Fruit fly (Drosophila melanogaster) whole organism, embryonic: Measurements from ENCODE around the gene RhoGAP93B.

Source experiments
- Abd-B ChIP-seq: fragments of 200-800 bp; sonication (Bioruptor generic); optimal IDR thresholded peaks from 2 replicates; lab custom pipeline; 2018; ENCODE audit warnings: missing biosample characterization, mild to moderate bottlenecking, missing genetic modification characterization, moderate library complexity
- Ada2b ChIP-seq: fragments of 200-800 bp; sonication (Bioruptor generic); IDR thresholded peaks from 2 replicates; pipeline ENCODE4 v1.3.6; 2022; ENCODE audit warnings: missing biosample characterization, missing genetic modification characterization
- Adf1 ChIP-seq: fragments of 200-800 bp; sonication (Bioruptor generic); IDR thresholded peaks from 2 replicates; pipeline ENCODE4 v1.3.6; 2022; ENCODE audit warnings: missing biosample characterization, missing genetic modification characterization
- B-H1 ChIP-seq: fragments of 200-800 bp; sonication (Bioruptor generic); IDR thresholded peaks from 3 replicates; pipeline ENCODE4 v1.3.6; 2022; ENCODE audit warnings: missing biosample characterization, missing genetic modification characterization
- Bgb ChIP-seq: fragments of 200-800 bp; sonication (Bioruptor generic); IDR thresholded peaks from 2 replicates; pipeline ENCODE4 v1.3.6; 2022; ENCODE audit warnings: missing biosample characterization, missing genetic modification characterization; ENCODE audit not compliant: partially characterized antibody
- CG11696 ChIP-seq: fragments of 200-800 bp; sonication (Bioruptor generic); IDR thresholded peaks from 2 replicates; pipeline ENCODE4 v1.3.6; 2022; ENCODE audit warnings: missing biosample characterization, missing genetic modification characterization
- CG12744 ChIP-seq: fragments of 200-800 bp; sonication (Bioruptor generic); optimal IDR thresholded peaks from 2 replicates; lab custom pipeline; 2016; ENCODE audit warnings: missing biosample characterization, missing genetic modification characterization
- CG14860 ChIP-seq: fragments of 200-800 bp; sonication (Bioruptor generic); IDR thresholded peaks from 3 replicates; pipeline ENCODE4 v1.3.6; 2022; ENCODE audit warnings: missing biosample characterization, missing genetic modification characterization; ENCODE audit not compliant: partially characterized antibody
- CG15479 ChIP-seq: fragments of 200-800 bp; sonication (Bioruptor generic); optimal IDR thresholded peaks from 3 replicates; lab custom pipeline; 2019; ENCODE audit warnings: missing biosample characterization, mild to moderate bottlenecking, missing genetic modification characterization, moderate library complexity
- CG16863 ChIP-seq: fragments of 200-800 bp; sonication (Bioruptor generic); optimal IDR thresholded peaks from 3 replicates; lab custom pipeline; 2016; ENCODE audit warnings: missing biosample characterization, missing genetic modification characterization
- CG17359 ChIP-seq: fragments of 200-800 bp; sonication (Bioruptor generic); optimal IDR thresholded peaks from 3 replicates; lab custom pipeline; 2018; ENCODE audit warnings: missing biosample characterization, mild to moderate bottlenecking, missing genetic modification characterization, moderate library complexity
- CG2129 ChIP-seq: fragments of 200-800 bp; sonication (Bioruptor generic); IDR thresholded peaks from 2 replicates; pipeline ENCODE4 v1.3.6; 2022; ENCODE audit warnings: missing biosample characterization, missing genetic modification characterization; ENCODE audit not compliant: partially characterized antibody
- CG2712 ChIP-seq: fragments of 200-800 bp; optimal IDR thresholded peaks from 3 replicates; lab custom pipeline; 2019; ENCODE audit warnings: missing biosample characterization, mild to moderate bottlenecking, missing genetic modification characterization, moderate library complexity
- CG3065 ChIP-seq: fragments of 200-800 bp; sonication (Bioruptor generic); optimal IDR thresholded peaks from 2 replicates; lab custom pipeline; 2016; ENCODE audit warnings: missing biosample characterization, missing genetic modification characterization
- CG4424 ChIP-seq: fragments of 200-800 bp; sonication (Bioruptor generic); optimal IDR thresholded peaks from 3 replicates; lab custom pipeline; 2016; ENCODE audit warnings: missing biosample characterization, missing genetic modification characterization
- CG4617 ChIP-seq: fragments of 200-800 bp; sonication (Bioruptor generic); optimal IDR thresholded peaks from 3 replicates; lab custom pipeline; 2016; ENCODE audit warnings: missing biosample characterization, missing genetic modification characterization, borderline replicate concordance
- CG5245 ChIP-seq: fragments of 200-800 bp; sonication (Bioruptor generic); optimal IDR thresholded peaks from 3 replicates; lab custom pipeline; 2016; ENCODE audit warnings: missing biosample characterization, missing genetic modification characterization
- CG6765 ChIP-seq: fragments of 200-800 bp; sonication (Bioruptor generic); optimal IDR thresholded peaks from 3 replicates; lab custom pipeline; 2017; ENCODE audit warnings: missing biosample characterization, mild to moderate bottlenecking, missing genetic modification characterization
- CG6854 ChIP-seq: fragments of 200-800 bp; sonication (Bioruptor generic); optimal IDR thresholded peaks from 3 replicates; lab custom pipeline; 2017; ENCODE audit warnings: missing biosample characterization, mild to moderate bottlenecking, missing genetic modification characterization
- CHES-1-like ChIP-seq: fragments of 200-800 bp; sonication (Bioruptor generic); optimal IDR thresholded peaks from 2 replicates; lab custom pipeline; 2016; ENCODE audit warnings: missing biosample characterization, missing genetic modification characterization
- CTCF ChIP-seq: fragments of 200-800 bp; sonication (Bioruptor generic); optimal IDR thresholded peaks from 2 replicates; lab custom pipeline; 2017; ENCODE audit warnings: missing biosample characterization, mild to moderate bottlenecking, missing genetic modification characterization, moderate library complexity
- D19A ChIP-seq: fragments of 200-800 bp; optimal IDR thresholded peaks from 3 replicates; lab custom pipeline; 2019; ENCODE audit warnings: missing biosample characterization, mild to moderate bottlenecking, missing genetic modification characterization, moderate library complexity
- Dip3 ChIP-seq: fragments of 200-800 bp; sonication (Bioruptor generic); optimal IDR thresholded peaks from 3 replicates; lab custom pipeline; 2016; ENCODE audit warnings: missing biosample characterization, missing genetic modification characterization
- Eip74EF ChIP-seq, 2 experiments: fragments of 200-800 bp in 1 of 2; fragments of >200 bp in 1 of 2; sonication (Bioruptor generic) in 1 of 2; optimal IDR thresholded peaks; 2 replicates each; lab custom pipeline; 2017 to 2019; ENCODE audit warnings: missing biosample characterization in 2 of 2, missing genetic modification characterization in 2 of 2, mild to moderate bottlenecking in 1 of 2, moderate library complexity in 1 of 2
- Hr78 ChIP-seq, 2 experiments: fragments of 200-800 bp in 1 of 2; fragments of >200 bp in 1 of 2; sonication (Bioruptor generic) in 1 of 2; optimal IDR thresholded peaks; 2 replicates each; lab custom pipeline; 2017 to 2019; ENCODE audit warnings: missing biosample characterization in 2 of 2, missing genetic modification characterization in 2 of 2, mild to moderate bottlenecking in 1 of 2, moderate library complexity in 1 of 2
- Kr ChIP-seq: fragments of 200-800 bp; sonication (Bioruptor generic); optimal IDR thresholded peaks from 2 replicates; lab custom pipeline; 2017; ENCODE audit warnings: missing biosample characterization, mild to moderate bottlenecking, missing genetic modification characterization
- Lhr ChIP-seq: fragments of 200-800 bp; sonication (Bioruptor generic); optimal IDR thresholded peaks from 3 replicates; lab custom pipeline; 2017; ENCODE audit warnings: mild to moderate bottlenecking, missing biosample characterization, missing genetic modification reagents, missing genetic modification characterization
- MESR4 ChIP-seq: fragments of 200-800 bp; sonication (Bioruptor generic); optimal IDR thresholded peaks from 2 replicates; lab custom pipeline; 2018; ENCODE audit warnings: missing biosample characterization, mild to moderate bottlenecking, missing genetic modification characterization, moderate library complexity
- Nf-YC ChIP-seq: fragments of 200-800 bp; optimal IDR thresholded peaks from 3 replicates; lab custom pipeline; 2019; ENCODE audit warnings: missing biosample characterization, mild to moderate bottlenecking, missing genetic modification characterization, moderate library complexity
- NfI ChIP-seq: fragments of 200-800 bp; sonication (Bioruptor generic); optimal IDR thresholded peaks from 3 replicates; lab custom pipeline; 2018; ENCODE audit warnings: missing biosample characterization, mild to moderate bottlenecking, missing genetic modification characterization, moderate library complexity
- caup ChIP-seq: fragments of 200-800 bp; sonication (Bioruptor generic); optimal IDR thresholded peaks from 3 replicates; lab custom pipeline; 2017; ENCODE audit warnings: missing biosample characterization, mild to moderate bottlenecking, missing genetic modification characterization, moderate library complexity; ENCODE audit not compliant: severe bottlenecking
- chinmo ChIP-seq: fragments of 200-800 bp; sonication (Bioruptor generic); IDR thresholded peaks from 4 replicates; pipeline ENCODE4 v1.3.6; 2022; ENCODE audit warnings: missing biosample characterization, missing genetic modification characterization; ENCODE audit not compliant: partially characterized antibody
- cwo ChIP-seq: fragments of 200-800 bp; sonication (Bioruptor generic); optimal IDR thresholded peaks from 3 replicates; lab custom pipeline; 2017; ENCODE audit warnings: missing biosample characterization, missing genetic modification characterization, mild to moderate bottlenecking, moderate library complexity, missing genetic modification reagents
- en ChIP-seq: fragments of 200-800 bp; sonication (Bioruptor generic); optimal IDR thresholded peaks from 2 replicates; lab custom pipeline; 2016; ENCODE audit warnings: missing biosample characterization, missing genetic modification characterization
- ftz-f1 ChIP-seq: fragments of 200-800 bp; sonication (Bioruptor generic); optimal IDR thresholded peaks from 2 replicates; lab custom pipeline; 2016; ENCODE audit warnings: missing biosample characterization, missing genetic modification characterization
- ham ChIP-seq: fragments of 200-800 bp; sonication (Bioruptor generic); IDR thresholded peaks from 2 replicates; pipeline ENCODE4 v1.3.6; 2022; ENCODE audit warnings: missing biosample characterization, missing genetic modification characterization
- lilli ChIP-seq: fragments of 200-800 bp; sonication (Bioruptor generic); optimal IDR thresholded peaks from 3 replicates; lab custom pipeline; 2016; ENCODE audit warnings: missing biosample characterization, missing genetic modification characterization
- lmd ChIP-seq: fragments of 200-800 bp; sonication (Bioruptor generic); IDR thresholded peaks from 2 replicates; pipeline ENCODE4 v1.3.6; 2022; ENCODE audit warnings: missing biosample characterization, missing genetic modification characterization
- lola ChIP-seq, 3 experiments: fragments of >200 bp in 2 of 3; fragments of 200-800 bp in 1 of 3; sonication (Bioruptor generic) in 1 of 3; optimal IDR thresholded peaks; 2 replicates each; lab custom pipeline; 2017 to 2019; ENCODE audit warnings: missing biosample characterization in 3 of 3, missing genetic modification characterization in 3 of 3, mild to moderate bottlenecking in 1 of 3, moderate library complexity in 1 of 3
- nerfin-1 ChIP-seq: fragments of 200-800 bp; sonication (Bioruptor generic); optimal IDR thresholded peaks from 3 replicates; lab custom pipeline; 2019; ENCODE audit warnings: missing biosample characterization, mild to moderate bottlenecking, missing genetic modification characterization, moderate library complexity
- pb ChIP-seq: fragments of 200-800 bp; sonication (Bioruptor generic); optimal IDR thresholded peaks from 3 replicates; lab custom pipeline; 2016; ENCODE audit warnings: missing biosample characterization, missing genetic modification characterization
- pfk ChIP-seq: fragments of 200-800 bp; sonication (Bioruptor generic); optimal IDR thresholded peaks from 2 replicates; lab custom pipeline; 2018; ENCODE audit warnings: missing biosample characterization, mild to moderate bottlenecking, missing genetic modification characterization, moderate library complexity
- pnt ChIP-seq: fragments of 200-800 bp; sonication (Bioruptor generic); optimal IDR thresholded peaks from 3 replicates; lab custom pipeline; 2016; ENCODE audit warnings: missing biosample characterization, missing genetic modification characterization
- repo ChIP-seq: fragments of 200-800 bp; sonication (Bioruptor generic); optimal IDR thresholded peaks from 2 replicates; lab custom pipeline; 2016; ENCODE audit warnings: missing biosample characterization, missing genetic modification characterization
- rib ChIP-seq: fragments of 200-800 bp; sonication (Bioruptor generic); IDR thresholded peaks from 2 replicates; pipeline ENCODE4 v1.3.6; 2022; ENCODE audit warnings: missing biosample characterization, missing genetic modification characterization
- shn ChIP-seq: fragments of 200-800 bp; sonication (Bioruptor generic); optimal IDR thresholded peaks from 3 replicates; lab custom pipeline; 2016; ENCODE audit warnings: missing biosample characterization, missing genetic modification characterization
- tap ChIP-seq: fragments of 200-800 bp; optimal IDR thresholded peaks from 3 replicates; lab custom pipeline; 2019; ENCODE audit warnings: missing biosample characterization, mild to moderate bottlenecking, missing genetic modification characterization, moderate library complexity
- tx ChIP-seq: fragments of 200-800 bp; sonication (Bioruptor generic); optimal IDR thresholded peaks from 2 replicates; lab custom pipeline; 2016; ENCODE audit warnings: missing biosample characterization, missing genetic modification characterization

The RhoGAP93B gene

dm6 chr3R:21065010-21065695 is 32.5 kb downstream of the RhoGAP93B start, which contains the start of gene AnxB9 (continued):
- TF ChIP-seq D19A (tag; lab: Kevin White, UChicago) (peak; percentile 4), CG14860 (GFP tag; lab: Robert Waterston, UW) (no peak; the same call in 1 of the 3 replicates), caup (GFP tag; lab: Kevin White, UChicago) (peak; percentile 60), lola (GFP tag; optimal IDR thresholded peaks at IDR 0.05; lab: Kevin White, UChicago) (no peak), CG2712 (tag; lab: Kevin White, UChicago) (peak; percentile 23), B-H1 (GFP tag; lab: Robert Waterston, UW) (no peak), Lhr (no peak), chinmo (peak; percentile 82; the same call in 3 of the 4 replicates), tap (peak; percentile 30), repo (peak; percentile 22), lilli (GFP tag; lab: Kevin White, UChicago) (peak; percentile 47), shn (GFP tag; lab: Kevin White, UChicago) (peak; percentile 19), CG12744 (GFP tag; lab: Kevin White, UChicago) (peak; percentile 32), CG17359 (tag; lab: Kevin White, UChicago) (peak; percentile 40), tx (GFP tag; lab: Kevin White, UChicago) (no peak), pfk (GFP tag; lab: Kevin White, UChicago) (peak; percentile 17), Kr (GFP tag; lab: Kevin White, UChicago) (no peak), CTCF (GFP tag; lab: Kevin White, UChicago) (no peak), pb (peak; percentile 28), CG6854 (GFP tag; lab: Kevin White, UChicago) (peak; percentile 48), cwo (peak; percentile 14), CG5245 (no peak), CG11696 (peak; percentile 31; the same call in 1 of the 2 replicates), CG16863 (GFP tag; lab: Kevin White, UChicago) (peak; percentile 20), Dip3 (GFP tag; lab: Kevin White, UChicago) (peak; percentile 1), NfI (GFP tag; lab: Kevin White, UChicago) (peak; percentile 10), ham (no peak), rib (peak; percentile 53; the same call in 1 of the 2 replicates), en (GFP tag; lab: Kevin White, UChicago) (no peak), Hr78 (GFP tag; optimal IDR thresholded peaks at IDR 0.05; lab: Kevin White, UChicago) (no peak), Adf1 (GFP tag; lab: Robert Waterston, UW) (peak; percentile 36; the same call in 1 of the 2 replicates), CG4424 (no peak), CHES-1-like (GFP tag; lab: Kevin White, UChicago) (no peak), nerfin-1 (tag; lab: Kevin White, UChicago) (peak; percentile 4), CG4617 (GFP tag; lab: Kevin White, UChicago) (peak; percentile 40), lmd (GFP tag; lab: Robert Waterston, UW) (no peak; the same call in 1 of the 2 replicates)

dm6 chr3R:21064000-21064924 is 33.4 kb downstream of the RhoGAP93B start, which contains the start of gene Cortactin:
TSS of gene Cortactin (minus strand) at chr3R:21064471.
- TF ChIP-seq Bgb (GFP tag; lab: Robert Waterston, UW) (peak; percentile 94), CG15479 (no peak), Ada2b (GFP tag; lab: Robert Waterston, UW) (no peak), Eip74EF (GFP tag; optimal IDR thresholded peaks at IDR 0.05; lab: Kevin White, UChicago) (peak in 1 of 2 experiments; percentile 9), Nf-YC (peak; percentile 58), CG2129 (GFP tag; lab: Robert Waterston, UW) (peak; percentile 91), ftz-f1 (GFP tag; lab: Kevin White, UChicago) (no peak), pnt (GFP tag; lab: Kevin White, UChicago) (no peak), CG3065 (GFP tag; lab: Kevin White, UChicago) (no peak), Abd-B (no peak), MESR4 (GFP tag; lab: Kevin White, UChicago) (peak; percentile 90), CG6765 (GFP tag; lab: Kevin White, UChicago) (no peak)
